Worm (Caenorhabditis elegans): ENCODE data around the gene srh-159.

srh-159 gene

ce11 chrV:17182045-17182444 is at the start of gene srh-159:
TSS of gene srh-159 (plus strand) at chrV:17182345.
- no peak for TF ChIP-seq unc-62 (GFP tag; optimal IDR thresholded peaks at IDR 0.05)

- no peak for TF ChIP-seq unc-62 (GFP tag; optimal IDR thresholded peaks at IDR 0.05)
Measured at ce11 chrV:17151292-17151691, 30.9 kb upstream of the srh-159 start.

ce11 chrV:17154944-17155343 is 27.2 kb upstream of the srh-159 start:
- no peak for TF ChIP-seq unc-62 (GFP tag; optimal IDR thresholded peaks at IDR 0.05)

ce11 chrV:17155384-17155858 is 26.7 kb upstream of the srh-159 start, which contains the start of gene F40D4.17:
TSS of gene F40D4.17 (minus strand) at chrV:17155434.
- no peak for TF ChIP-seq unc-62 (GFP tag; optimal IDR thresholded peaks at IDR 0.05)

ce11 chrV:17157154-17157553 is 25.0 kb upstream of the srh-159 start, which contains the start of gene F40D4.13:
TSS of gene F40D4.13 (minus strand) at chrV:17157254.
- TF ChIP-seq unc-62 (GFP tag; optimal IDR thresholded peaks at IDR 0.05), result no peak

- TF ChIP-seq unc-62 (GFP tag; optimal IDR thresholded peaks at IDR 0.05), result no peak
Measured at ce11 chrV:17159430-17159924, 22.7 kb upstream of the srh-159 start, which contains the start of gene F40D4.12. TSS of gene F40D4.12 (plus strand) at chrV:17159874.

ce11 chrV:17165409-17165808 is 16.7 kb upstream of the srh-159 start, which contains the start of gene srh-102:
TSS of gene srh-102 (minus strand) at chrV:17165509.
- TF ChIP-seq unc-62 (GFP tag; optimal IDR thresholded peaks at IDR 0.05), result no peak

ce11 chrV:17167457-17167856 is 14.7 kb upstream of the srh-159 start, which contains the start of gene srz-66:
TSS of gene srz-66 (minus strand) at chrV:17167557.
- no peak for TF ChIP-seq unc-62 (GFP tag; optimal IDR thresholded peaks at IDR 0.05)

ce11 chrV:17170822-17171221 is 11.3 kb upstream of the srh-159 start, which contains the start of gene srw-51:
TSS of gene srw-51 (minus strand) at chrV:17170922.
- no peak for TF ChIP-seq unc-62 (GFP tag; optimal IDR thresholded peaks at IDR 0.05)

ce11 chrV:17171551-17171950 is 10.6 kb upstream of the srh-159 start, which contains the start of gene srbc-26:
TSS of gene srbc-26 (plus strand) at chrV:17171851.
- TF ChIP-seq unc-62 (GFP tag; optimal IDR thresholded peaks at IDR 0.05), result no peak

ce11 chrV:17173738-17174137 is 8.4 kb upstream of the srh-159 start, which contains the start of gene srbc-25:
TSS of gene srbc-25 (plus strand) at chrV:17174038.
- no peak for TF ChIP-seq unc-62 (GFP tag; optimal IDR thresholded peaks at IDR 0.05)

- TF ChIP-seq unc-62 (GFP tag; optimal IDR thresholded peaks at IDR 0.05), result no peak
Measured at ce11 chrV:17177967-17178366, 4.2 kb upstream of the srh-159 start, which contains the start of gene srsx-1. TSS of gene srsx-1 (minus strand) at chrV:17178067.

- no peak for TF ChIP-seq unc-62 (GFP tag; optimal IDR thresholded peaks at IDR 0.05)
Measured at ce11 chrV:17178457-17178856, 3.7 kb upstream of the srh-159 start, which contains the start of gene srh-174. TSS of gene srh-174 (plus strand) at chrV:17178757.

- TF ChIP-seq unc-62 (GFP tag; optimal IDR thresholded peaks at IDR 0.05), result no peak
Measured at ce11 chrV:17190399-17190798, 8.3 kb downstream of the srh-159 start, which contains the start of gene str-199. TSS of gene str-199 (minus strand) at chrV:17190499.

- TF ChIP-seq unc-62 (GFP tag; optimal IDR thresholded peaks at IDR 0.05), result no peak
Measured at ce11 chrV:17192238-17192637, 10.1 kb downstream of the srh-159 start, which contains the start of gene srz-47. TSS of gene srz-47 (minus strand) at chrV:17192338.

- no peak for TF ChIP-seq unc-62 (GFP tag; optimal IDR thresholded peaks at IDR 0.05)
Measured at ce11 chrV:17198926-17199325, 16.8 kb downstream of the srh-159 start, which contains the start of gene srz-96. TSS of gene srz-96 (plus strand) at chrV:17199226.

ce11 chrV:17201847-17202246 is 19.7 kb downstream of the srh-159 start, which contains the start of gene Y68A4A.10:
TSS of gene Y68A4A.10 (plus strand) at chrV:17202147.
- no peak for TF ChIP-seq unc-62 (GFP tag; optimal IDR thresholded peaks at IDR 0.05)
